Worm (Caenorhabditis elegans): ENCODE data around the gene pmp-3.

DNA sequence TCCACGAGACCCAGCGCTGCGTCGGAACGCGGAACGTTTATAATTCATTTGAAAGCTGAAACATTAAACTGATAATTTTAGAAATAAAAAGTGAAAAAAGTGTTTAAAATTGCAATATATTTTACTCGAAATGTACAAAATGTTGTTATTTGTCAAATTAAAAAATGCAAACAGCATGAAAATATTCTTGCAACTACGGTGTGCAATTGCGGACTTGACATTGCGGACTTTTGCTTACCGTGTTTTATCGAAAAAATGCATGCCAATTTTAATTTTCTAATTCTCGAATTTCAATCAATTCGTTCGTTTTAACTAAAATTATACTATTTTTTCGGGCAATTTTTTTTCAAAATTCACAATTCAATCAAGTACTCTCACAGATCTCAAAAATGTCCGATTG is 34.4 kb upstream of the pmp-3 start, which contains the start of the genes R11H6.5 and ccnk-1:
- no peak for TF ChIP-seq ama-1 (optimal IDR thresholded peaks at IDR 0.05)
- TF ChIP-seq scrt-1 (GFP tag; IDR thresholded peaks at IDR 0.05): no peak
- TF ChIP-seq ceh-36 (tag; optimal IDR thresholded peaks at IDR 0.05): no peak
